Fruit fly (Drosophila melanogaster) whole organism, prepupa: ENCODE measurements around the gene CG10405.

Experiments used
- Blimp-1 ChIP-seq: fragments of 200-800 bp; sonication (Bioruptor generic); optimal IDR thresholded peaks from 3 replicates; lab custom pipeline; 2017; ENCODE audit warnings: missing biosample characterization, missing genetic modification characterization, mild to moderate bottlenecking, moderate library complexity, missing genetic modification reagents
- CG10631 ChIP-seq: fragments of 200-800 bp; sonication (Bioruptor generic); optimal IDR thresholded peaks from 2 replicates; lab custom pipeline; 2016; ENCODE audit warnings: missing biosample characterization, missing genetic modification characterization
- CG10669 ChIP-seq: fragments of 200-800 bp; sonication (Bioruptor generic); optimal IDR thresholded peaks from 3 replicates; lab custom pipeline; 2018; ENCODE audit warnings: missing biosample characterization, mild to moderate bottlenecking, missing genetic modification characterization, moderate library complexity
- CG11294 ChIP-seq: fragments of 200-800 bp; sonication (Bioruptor generic); IDR thresholded peaks from 2 replicates; pipeline ENCODE4 v1.3.6; 2022; ENCODE audit warnings: missing biosample characterization, missing genetic modification characterization
- CG15336 ChIP-seq: fragments of 200-800 bp; sonication (Bioruptor generic); IDR thresholded peaks from 2 replicates; pipeline ENCODE4 v1.3.6; 2022; ENCODE audit warnings: missing biosample characterization, missing genetic modification characterization
- CG1621 ChIP-seq: fragments of 200-800 bp; sonication (Bioruptor generic); optimal IDR thresholded peaks from 3 replicates; lab custom pipeline; 2018; ENCODE audit warnings: missing biosample characterization, mild to moderate bottlenecking, missing genetic modification characterization
- CG16779 ChIP-seq: fragments of 200-800 bp; sonication (Bioruptor generic); optimal IDR thresholded peaks from 3 replicates; lab custom pipeline; 2017; ENCODE audit warnings: missing biosample characterization, mild to moderate bottlenecking, missing genetic modification characterization
- CG3032 ChIP-seq: fragments of 200-800 bp; optimal IDR thresholded peaks from 2 replicates; lab custom pipeline; 2019; ENCODE audit warnings: missing biosample characterization, mild to moderate bottlenecking, missing genetic modification characterization, moderate library complexity
- CG31627 ChIP-seq: fragments of 200-800 bp; sonication (Bioruptor generic); optimal IDR thresholded peaks from 3 replicates; lab custom pipeline; 2016; ENCODE audit warnings: missing biosample characterization, missing genetic modification characterization
- CG32006 ChIP-seq: fragments of 200-800 bp; sonication (Bioruptor generic); optimal IDR thresholded peaks from 3 replicates; lab custom pipeline; 2017; ENCODE audit warnings: missing biosample characterization, mild to moderate bottlenecking, missing genetic modification characterization
- CG34406 ChIP-seq: fragments of 200-800 bp; sonication (Bioruptor generic); optimal IDR thresholded peaks from 3 replicates; lab custom pipeline; 2016; ENCODE audit warnings: missing biosample characterization, missing genetic modification characterization
- CG3919 ChIP-seq: fragments of 200-800 bp; sonication (Bioruptor generic); optimal IDR thresholded peaks from 3 replicates; lab custom pipeline; 2016; ENCODE audit warnings: missing biosample characterization, missing genetic modification characterization
- CG4318 ChIP-seq: fragments of 200-800 bp; sonication (Bioruptor generic); optimal IDR thresholded peaks from 3 replicates; lab custom pipeline; 2017; ENCODE audit warnings: missing biosample characterization, mild to moderate bottlenecking, missing genetic modification characterization
- CG6163 ChIP-seq: fragments of 200-800 bp; sonication (Bioruptor generic); IDR thresholded peaks from 3 replicates; pipeline ENCODE4 v1.3.6; 2022; ENCODE audit warnings: missing biosample characterization, missing genetic modification characterization
- CG6276 ChIP-seq: fragments of 200-800 bp; sonication (Bioruptor generic); optimal IDR thresholded peaks from 2 replicates; lab custom pipeline; 2017; ENCODE audit warnings: missing biosample characterization, mild to moderate bottlenecking, missing genetic modification characterization
- CG6854 ChIP-seq: fragments of 200-800 bp; sonication (Bioruptor generic); optimal IDR thresholded peaks from 2 replicates; lab custom pipeline; 2017; ENCODE audit warnings: missing biosample characterization, mild to moderate bottlenecking, missing genetic modification characterization
- CG7368 ChIP-seq: fragments of 200-800 bp; sonication (Bioruptor generic); optimal IDR thresholded peaks from 3 replicates; lab custom pipeline; 2016; ENCODE audit warnings: missing biosample characterization, missing genetic modification characterization
- CG8119 ChIP-seq: fragments of 200-800 bp; sonication (Bioruptor generic); IDR thresholded peaks from 3 replicates; pipeline ENCODE4 v1.3.6; 2022; ENCODE audit warnings: missing biosample characterization, missing genetic modification characterization
- CG8319 ChIP-seq: fragments of 200-800 bp; sonication (Bioruptor generic); optimal IDR thresholded peaks from 3 replicates; lab custom pipeline; 2016; ENCODE audit warnings: missing biosample characterization, missing genetic modification characterization
- CG8632 ChIP-seq: fragments of 200-800 bp; sonication (Bioruptor generic); optimal IDR thresholded peaks from 3 replicates; lab custom pipeline; 2016; ENCODE audit warnings: missing biosample characterization, missing genetic modification characterization
- CG9139 ChIP-seq: fragments of 200-800 bp; sonication (Bioruptor generic); optimal IDR thresholded peaks from 3 replicates; lab custom pipeline; 2017; ENCODE audit warnings: missing biosample characterization, mild to moderate bottlenecking, missing genetic modification characterization
- Eip75B ChIP-seq: fragments of 200-800 bp; sonication (Bioruptor generic); optimal IDR thresholded peaks from 3 replicates; lab custom pipeline; 2016; ENCODE audit warnings: missing biosample characterization, missing genetic modification characterization
- Eip78C ChIP-seq: fragments of 200-800 bp; sonication (Bioruptor generic); peaks from one replicate; lab custom pipeline; 2016; ENCODE audit warnings: missing biosample characterization, missing genetic modification characterization
- Eip93F ChIP-seq: fragments of 200-800 bp; sonication (Bioruptor generic); optimal IDR thresholded peaks from 2 replicates; lab custom pipeline; 2016; ENCODE audit warnings: missing biosample characterization, mild to moderate bottlenecking, missing genetic modification characterization
- Ets21C ChIP-seq: fragments of 200-800 bp; sonication (Bioruptor generic); optimal IDR thresholded peaks from 3 replicates; lab custom pipeline; 2016; ENCODE audit warnings: missing biosample characterization, missing genetic modification characterization
- Ets96B ChIP-seq: fragments of 200-800 bp; optimal IDR thresholded peaks from 2 replicates; lab custom pipeline; 2019; ENCODE audit warnings: missing biosample characterization, mild to moderate bottlenecking, missing genetic modification characterization, moderate library complexity
- Gug ChIP-seq: fragments of 200-800 bp; sonication (Bioruptor generic); IDR thresholded peaks from 2 replicates; pipeline ENCODE4 v1.3.6; 2022; ENCODE audit warnings: missing biosample characterization, missing genetic modification characterization
- Hr38 ChIP-seq: sonication (Bioruptor generic); optimal IDR thresholded peaks from 2 replicates; lab custom pipeline; 2016; ENCODE audit warnings: missing biosample characterization, missing genetic modification characterization
- Hr39 ChIP-seq: fragments of 200-800 bp; sonication (Bioruptor generic); optimal IDR thresholded peaks from 2 replicates; lab custom pipeline; 2016; ENCODE audit warnings: missing biosample characterization, missing genetic modification characterization
- Hr4 ChIP-seq: fragments of 200-800 bp; sonication (Bioruptor generic); optimal IDR thresholded peaks from 3 replicates; lab custom pipeline; 2016; ENCODE audit warnings: missing biosample characterization, missing genetic modification characterization
- Met ChIP-seq: fragments of 200-800 bp; sonication (Bioruptor generic); optimal IDR thresholded peaks from 3 replicates; lab custom pipeline; 2016; ENCODE audit warnings: missing biosample characterization, missing genetic modification characterization
- OdsH ChIP-seq: fragments of 200-800 bp; sonication (Bioruptor generic); optimal IDR thresholded peaks from 3 replicates; lab custom pipeline; 2016; ENCODE audit warnings: missing biosample characterization, missing genetic modification characterization
- Smox ChIP-seq: fragments of 200-800 bp; sonication (Bioruptor generic); optimal IDR thresholded peaks from 3 replicates; lab custom pipeline; 2016; ENCODE audit warnings: missing biosample characterization, missing genetic modification characterization
- Sox14 ChIP-seq: fragments of 200-800 bp; sonication (Bioruptor generic); optimal IDR thresholded peaks from 3 replicates; lab custom pipeline; 2016; ENCODE audit warnings: missing biosample characterization, missing genetic modification characterization
- Sox15 ChIP-seq: fragments of 200-800 bp; sonication (Bioruptor generic); optimal IDR thresholded peaks from 3 replicates; lab custom pipeline; 2016; ENCODE audit warnings: missing biosample characterization, missing genetic modification characterization
- achi ChIP-seq: fragments of 200-800 bp; sonication (Bioruptor generic); optimal IDR thresholded peaks from 3 replicates; lab custom pipeline; 2016; ENCODE audit warnings: missing biosample characterization, missing genetic modification characterization
- acj6 ChIP-seq: fragments of 200-800 bp; sonication (Bioruptor generic); optimal IDR thresholded peaks from 3 replicates; lab custom pipeline; 2016; ENCODE audit warnings: missing biosample characterization, missing genetic modification characterization
- cyc ChIP-seq: fragments of 200-800 bp; sonication (Bioruptor generic); optimal IDR thresholded peaks from 3 replicates; lab custom pipeline; 2016; ENCODE audit warnings: missing biosample characterization, missing genetic modification characterization
- dac ChIP-seq: fragments of 200-800 bp; sonication (Bioruptor generic); optimal IDR thresholded peaks from 2 replicates; lab custom pipeline; 2017; ENCODE audit warnings: missing biosample characterization, mild to moderate bottlenecking, missing genetic modification characterization
- dsx ChIP-seq: fragments of 200-800 bp; optimal IDR thresholded peaks from 3 replicates; lab custom pipeline; 2019; ENCODE audit warnings: missing biosample characterization, mild to moderate bottlenecking, missing genetic modification characterization, moderate library complexity; ENCODE audit not compliant: poor library complexity, severe bottlenecking
- esn ChIP-seq: fragments of 200-800 bp; sonication (Bioruptor generic); optimal IDR thresholded peaks from 2 replicates; lab custom pipeline; 2016; ENCODE audit warnings: missing biosample characterization, mild to moderate bottlenecking, missing genetic modification characterization, moderate library complexity
- fd59A ChIP-seq: fragments of 200-800 bp; sonication (Bioruptor generic); optimal IDR thresholded peaks from 2 replicates; lab custom pipeline; 2017; ENCODE audit warnings: missing biosample characterization, mild to moderate bottlenecking, missing genetic modification characterization, missing genetic modification reagents
- fd85E ChIP-seq: fragments of 200-800 bp; sonication (Bioruptor generic); optimal IDR thresholded peaks from 3 replicates; lab custom pipeline; 2016; ENCODE audit warnings: missing biosample characterization, missing genetic modification characterization
- fkh ChIP-seq: fragments of 200-800 bp; sonication (Bioruptor generic); optimal IDR thresholded peaks from 3 replicates; lab custom pipeline; 2017; ENCODE audit warnings: missing biosample characterization, mild to moderate bottlenecking, missing genetic modification characterization, moderate library complexity
- net ChIP-seq: fragments of 200-800 bp; sonication (Bioruptor generic); optimal IDR thresholded peaks from 3 replicates; lab custom pipeline; 2016; ENCODE audit warnings: missing biosample characterization, missing genetic modification characterization
- pdm3 ChIP-seq: fragments of 200-800 bp; sonication (Bioruptor generic); optimal IDR thresholded peaks from 3 replicates; lab custom pipeline; 2016; ENCODE audit warnings: missing biosample characterization, missing genetic modification characterization
- ss ChIP-seq, 2 experiments: fragments of 200-800 bp; sonication (Bioruptor generic); optimal IDR thresholded peaks; 2 replicates in 1 of 2; 3 replicates in 1 of 2; lab custom pipeline; 2017 to 2018; ENCODE audit warnings: mild to moderate bottlenecking in 2 of 2, missing biosample characterization in 2 of 2, missing genetic modification characterization in 2 of 2, moderate library complexity in 1 of 2
- svp ChIP-seq: fragments of 200-800 bp; sonication (Bioruptor generic); peaks from one replicate; lab custom pipeline; 2016; ENCODE audit warnings: missing biosample characterization, missing genetic modification characterization
- topi ChIP-seq: fragments of 200-800 bp; sonication (Bioruptor generic); optimal IDR thresholded peaks from 3 replicates; lab custom pipeline; 2016; ENCODE audit warnings: missing biosample characterization, missing genetic modification characterization
- vri ChIP-seq: fragments of 200-800 bp; sonication (Bioruptor generic); optimal IDR thresholded peaks from 3 replicates; lab custom pipeline; 2016; ENCODE audit warnings: missing biosample characterization, mild to moderate bottlenecking, missing genetic modification characterization

CG10405 gene

DNA sequence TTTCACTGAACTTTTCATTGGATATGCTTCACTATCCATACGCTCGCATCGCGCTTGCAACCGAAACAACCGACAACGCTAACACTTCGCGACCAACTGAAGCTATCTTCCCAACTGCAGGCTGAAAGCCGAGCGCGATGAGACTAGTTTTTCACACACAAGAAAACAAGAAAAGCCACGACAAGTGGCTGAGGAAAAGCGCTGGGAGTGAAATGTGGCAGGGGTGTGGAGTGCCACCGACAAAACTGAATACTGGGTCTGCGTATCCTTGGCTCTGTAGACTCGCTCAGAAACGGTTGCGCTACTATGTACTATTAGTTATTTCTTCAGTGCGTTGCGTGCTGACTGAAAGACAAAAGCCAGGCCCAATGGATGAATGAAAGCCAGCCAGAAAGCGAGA lies 41.0 kb downstream of the CG10405 start, which contains the start of gene Cad89D:
Gene Cad89D (minus strand): TSS at position 101 of the 400 bp plus-strand sequence.
- TF ChIP-seq Eip78C (GFP tag; lab: Kevin White, UChicago) (peak; percentile 2), CG34406 (GFP tag; lab: Kevin White, UChicago) (no peak)

- TF ChIP-seq vri (GFP tag; lab: Kevin White, UChicago), result no peak
- TF ChIP-seq CG6163, result peak; percentile 69
- no peak for TF ChIP-seq fd85E (GFP tag; lab: Kevin White, UChicago)
- peak; percentile 68 for TF ChIP-seq Gug (GFP tag; lab: Robert Waterston, UW)
- no peak for TF ChIP-seq CG3032 (tag; lab: Kevin White, UChicago)
- TF ChIP-seq CG32006, result peak; percentile 90
- TF ChIP-seq CG1621 (tag; lab: Kevin White, UChicago), result peak; percentile 11
- TF ChIP-seq Eip75B (GFP tag; lab: Kevin White, UChicago), result peak; percentile 62
- TF ChIP-seq CG10631 (GFP tag; lab: Kevin White, UChicago), result peak; percentile 70
- TF ChIP-seq CG8119 (GFP tag; lab: Robert Waterston, UW), result peak; percentile 93
- TF ChIP-seq pdm3 (GFP tag; lab: Kevin White, UChicago), result peak; percentile 78
- no peak for TF ChIP-seq Eip93F (GFP tag; lab: Kevin White, UChicago)
- TF ChIP-seq CG9139 (GFP tag; lab: Kevin White, UChicago), result no peak
- TF ChIP-seq topi, result no peak
- TF ChIP-seq Sox14 (GFP tag; lab: Kevin White, UChicago), result peak; percentile 78
- no peak for TF ChIP-seq Sox15
- TF ChIP-seq CG6854 (GFP tag; lab: Kevin White, UChicago), result no peak
- TF ChIP-seq Hr38 (GFP tag; lab: Kevin White, UChicago), result no peak
- peak; percentile 25 for TF ChIP-seq Smox
- TF ChIP-seq fd59A (GFP tag; lab: Kevin White, UChicago), result no peak
- TF ChIP-seq OdsH, result peak; percentile 79
- no peak for TF ChIP-seq CG10669 (GFP tag; lab: Kevin White, UChicago)
- TF ChIP-seq esn, result no peak
- peak; percentile 86 for TF ChIP-seq Hr4
- TF ChIP-seq Ets96B (tag; lab: Kevin White, UChicago), result no peak
- peak; percentile 84 for TF ChIP-seq CG4318 (GFP tag; lab: Kevin White, UChicago)
- peak; percentile 19 for TF ChIP-seq dsx (GFP tag; lab: Kevin White, UChicago)
- TF ChIP-seq CG7368 (GFP tag; lab: Kevin White, UChicago), result no peak
- TF ChIP-seq Blimp-1 (GFP tag; lab: Kevin White, UChicago), result no peak
- TF ChIP-seq CG16779 (tag; lab: Kevin White, UChicago), result peak; percentile 46
- peak; percentile 2 for TF ChIP-seq CG34406 (GFP tag; lab: Kevin White, UChicago)
- peak; percentile 2 for TF ChIP-seq CG8632 (GFP tag; lab: Kevin White, UChicago)
- TF ChIP-seq ss (GFP tag; optimal IDR thresholded peaks at IDR 0.05; lab: Kevin White, UChicago), result peak in 1 of 2 experiments; percentile 15
- peak; percentile 63 for TF ChIP-seq acj6 (GFP tag; lab: Kevin White, UChicago)
- TF ChIP-seq CG15336 (GFP tag; lab: Robert Waterston, UW), result peak; percentile 89
- TF ChIP-seq CG11294, result no peak
- peak; percentile 36 for TF ChIP-seq Met (GFP tag; lab: Kevin White, UChicago)
- TF ChIP-seq Eip78C (GFP tag; lab: Kevin White, UChicago), result peak; percentile 95
- peak; percentile 23 for TF ChIP-seq cyc (GFP tag; lab: Kevin White, UChicago)
- TF ChIP-seq Ets21C (GFP tag; lab: Kevin White, UChicago), result no peak
- TF ChIP-seq CG8319 (GFP tag; lab: Kevin White, UChicago), result peak; percentile 12
- TF ChIP-seq svp, result peak; percentile 77
- TF ChIP-seq dac, result peak; percentile 48
- TF ChIP-seq Hr39, result peak; percentile 13
- TF ChIP-seq net, result peak; percentile 70
- TF ChIP-seq CG6276 (GFP tag; lab: Kevin White, UChicago), result peak; percentile 91
- no peak for TF ChIP-seq fkh (GFP tag; lab: Kevin White, UChicago)
- TF ChIP-seq CG31627 (GFP tag; lab: Kevin White, UChicago), result no peak
- peak; percentile 74 for TF ChIP-seq CG3919 (GFP tag; lab: Kevin White, UChicago)
- TF ChIP-seq achi, result peak; percentile 75
These were observed 41.9 kb downstream of the CG10405 start for dm6 chr3R:16496209-16496608.
